Fruit fly (Drosophila melanogaster) whole organism, prepupa: ENCODE data around the gene Or92a.

Experiments
- Blimp-1 ChIP-seq: fragments of 200-800 bp; sonication (Bioruptor generic); optimal IDR thresholded peaks from 3 replicates; lab custom pipeline; 2017; ENCODE audit warnings: missing biosample characterization, missing genetic modification characterization, mild to moderate bottlenecking, moderate library complexity, missing genetic modification reagents
- CG10631 ChIP-seq: fragments of 200-800 bp; sonication (Bioruptor generic); optimal IDR thresholded peaks from 2 replicates; lab custom pipeline; 2016; ENCODE audit warnings: missing biosample characterization, missing genetic modification characterization
- CG10669 ChIP-seq: fragments of 200-800 bp; sonication (Bioruptor generic); optimal IDR thresholded peaks from 3 replicates; lab custom pipeline; 2018; ENCODE audit warnings: missing biosample characterization, mild to moderate bottlenecking, missing genetic modification characterization, moderate library complexity
- CG11294 ChIP-seq: fragments of 200-800 bp; sonication (Bioruptor generic); IDR thresholded peaks from 2 replicates; pipeline ENCODE4 v1.3.6; 2022; ENCODE audit warnings: missing biosample characterization, missing genetic modification characterization
- CG11762 ChIP-seq: fragments of 200-800 bp; sonication (Bioruptor generic); optimal IDR thresholded peaks from 3 replicates; lab custom pipeline; 2016; ENCODE audit warnings: missing biosample characterization, missing genetic modification characterization; ENCODE audit not compliant: insufficient read depth
- CG11902 ChIP-seq: fragments of 200-800 bp; sonication (Bioruptor generic); optimal IDR thresholded peaks from 3 replicates; lab custom pipeline; 2016; ENCODE audit warnings: missing biosample characterization, missing genetic modification characterization
- CG15336 ChIP-seq: fragments of 200-800 bp; sonication (Bioruptor generic); IDR thresholded peaks from 2 replicates; pipeline ENCODE4 v1.3.6; 2022; ENCODE audit warnings: missing biosample characterization, missing genetic modification characterization
- CG16779 ChIP-seq: fragments of 200-800 bp; sonication (Bioruptor generic); optimal IDR thresholded peaks from 3 replicates; lab custom pipeline; 2017; ENCODE audit warnings: missing biosample characterization, mild to moderate bottlenecking, missing genetic modification characterization
- CG3032 ChIP-seq: fragments of 200-800 bp; optimal IDR thresholded peaks from 2 replicates; lab custom pipeline; 2019; ENCODE audit warnings: missing biosample characterization, mild to moderate bottlenecking, missing genetic modification characterization, moderate library complexity
- CG31627 ChIP-seq: fragments of 200-800 bp; sonication (Bioruptor generic); optimal IDR thresholded peaks from 3 replicates; lab custom pipeline; 2016; ENCODE audit warnings: missing biosample characterization, missing genetic modification characterization
- CG32006 ChIP-seq: fragments of 200-800 bp; sonication (Bioruptor generic); optimal IDR thresholded peaks from 3 replicates; lab custom pipeline; 2017; ENCODE audit warnings: missing biosample characterization, mild to moderate bottlenecking, missing genetic modification characterization
- CG34406 ChIP-seq: fragments of 200-800 bp; sonication (Bioruptor generic); optimal IDR thresholded peaks from 3 replicates; lab custom pipeline; 2016; ENCODE audit warnings: missing biosample characterization, missing genetic modification characterization
- CG3919 ChIP-seq: fragments of 200-800 bp; sonication (Bioruptor generic); optimal IDR thresholded peaks from 3 replicates; lab custom pipeline; 2016; ENCODE audit warnings: missing biosample characterization, missing genetic modification characterization
- CG4318 ChIP-seq: fragments of 200-800 bp; sonication (Bioruptor generic); optimal IDR thresholded peaks from 3 replicates; lab custom pipeline; 2017; ENCODE audit warnings: missing biosample characterization, mild to moderate bottlenecking, missing genetic modification characterization
- CG6163 ChIP-seq: fragments of 200-800 bp; sonication (Bioruptor generic); IDR thresholded peaks from 3 replicates; pipeline ENCODE4 v1.3.6; 2022; ENCODE audit warnings: missing biosample characterization, missing genetic modification characterization
- CG6276 ChIP-seq: fragments of 200-800 bp; sonication (Bioruptor generic); optimal IDR thresholded peaks from 2 replicates; lab custom pipeline; 2017; ENCODE audit warnings: missing biosample characterization, mild to moderate bottlenecking, missing genetic modification characterization
- CG6808 ChIP-seq: fragments of 200-800 bp; sonication (Bioruptor generic); optimal IDR thresholded peaks from 3 replicates; lab custom pipeline; 2017; ENCODE audit warnings: missing biosample characterization, missing genetic modification characterization, mild to moderate bottlenecking, moderate library complexity, missing genetic modification reagents
- CG6854 ChIP-seq: fragments of 200-800 bp; sonication (Bioruptor generic); optimal IDR thresholded peaks from 2 replicates; lab custom pipeline; 2017; ENCODE audit warnings: missing biosample characterization, mild to moderate bottlenecking, missing genetic modification characterization
- CG7368 ChIP-seq: fragments of 200-800 bp; sonication (Bioruptor generic); optimal IDR thresholded peaks from 3 replicates; lab custom pipeline; 2016; ENCODE audit warnings: missing biosample characterization, missing genetic modification characterization
- CG8119 ChIP-seq: fragments of 200-800 bp; sonication (Bioruptor generic); IDR thresholded peaks from 3 replicates; pipeline ENCODE4 v1.3.6; 2022; ENCODE audit warnings: missing biosample characterization, missing genetic modification characterization
- CG8319 ChIP-seq: fragments of 200-800 bp; sonication (Bioruptor generic); optimal IDR thresholded peaks from 3 replicates; lab custom pipeline; 2016; ENCODE audit warnings: missing biosample characterization, missing genetic modification characterization
- CG8632 ChIP-seq: fragments of 200-800 bp; sonication (Bioruptor generic); optimal IDR thresholded peaks from 3 replicates; lab custom pipeline; 2016; ENCODE audit warnings: missing biosample characterization, missing genetic modification characterization
- CG9139 ChIP-seq: fragments of 200-800 bp; sonication (Bioruptor generic); optimal IDR thresholded peaks from 3 replicates; lab custom pipeline; 2017; ENCODE audit warnings: missing biosample characterization, mild to moderate bottlenecking, missing genetic modification characterization
- Eip75B ChIP-seq: fragments of 200-800 bp; sonication (Bioruptor generic); optimal IDR thresholded peaks from 3 replicates; lab custom pipeline; 2016; ENCODE audit warnings: missing biosample characterization, missing genetic modification characterization
- Eip93F ChIP-seq: fragments of 200-800 bp; sonication (Bioruptor generic); optimal IDR thresholded peaks from 2 replicates; lab custom pipeline; 2016; ENCODE audit warnings: missing biosample characterization, mild to moderate bottlenecking, missing genetic modification characterization
- Ets21C ChIP-seq: fragments of 200-800 bp; sonication (Bioruptor generic); optimal IDR thresholded peaks from 3 replicates; lab custom pipeline; 2016; ENCODE audit warnings: missing biosample characterization, missing genetic modification characterization
- Ets96B ChIP-seq: fragments of 200-800 bp; optimal IDR thresholded peaks from 2 replicates; lab custom pipeline; 2019; ENCODE audit warnings: missing biosample characterization, mild to moderate bottlenecking, missing genetic modification characterization, moderate library complexity
- Gug ChIP-seq: fragments of 200-800 bp; sonication (Bioruptor generic); IDR thresholded peaks from 2 replicates; pipeline ENCODE4 v1.3.6; 2022; ENCODE audit warnings: missing biosample characterization, missing genetic modification characterization
- Hr38 ChIP-seq: sonication (Bioruptor generic); optimal IDR thresholded peaks from 2 replicates; lab custom pipeline; 2016; ENCODE audit warnings: missing biosample characterization, missing genetic modification characterization
- Hr39 ChIP-seq: fragments of 200-800 bp; sonication (Bioruptor generic); optimal IDR thresholded peaks from 2 replicates; lab custom pipeline; 2016; ENCODE audit warnings: missing biosample characterization, missing genetic modification characterization
- Hr4 ChIP-seq: fragments of 200-800 bp; sonication (Bioruptor generic); optimal IDR thresholded peaks from 3 replicates; lab custom pipeline; 2016; ENCODE audit warnings: missing biosample characterization, missing genetic modification characterization
- Lpt ChIP-seq: fragments of 200-800 bp; sonication (Bioruptor generic); optimal IDR thresholded peaks from 3 replicates; lab custom pipeline; 2016; ENCODE audit warnings: missing biosample characterization, missing genetic modification characterization
- Met ChIP-seq: fragments of 200-800 bp; sonication (Bioruptor generic); optimal IDR thresholded peaks from 3 replicates; lab custom pipeline; 2016; ENCODE audit warnings: missing biosample characterization, missing genetic modification characterization
- OdsH ChIP-seq: fragments of 200-800 bp; sonication (Bioruptor generic); optimal IDR thresholded peaks from 3 replicates; lab custom pipeline; 2016; ENCODE audit warnings: missing biosample characterization, missing genetic modification characterization
- Sox102F ChIP-seq: fragments of 200-800 bp; sonication (Bioruptor generic); optimal IDR thresholded peaks from 2 replicates; lab custom pipeline; 2016; ENCODE audit warnings: missing biosample characterization, mild to moderate bottlenecking, missing genetic modification characterization
- Sox14 ChIP-seq: fragments of 200-800 bp; sonication (Bioruptor generic); optimal IDR thresholded peaks from 3 replicates; lab custom pipeline; 2016; ENCODE audit warnings: missing biosample characterization, missing genetic modification characterization
- cyc ChIP-seq: fragments of 200-800 bp; sonication (Bioruptor generic); optimal IDR thresholded peaks from 3 replicates; lab custom pipeline; 2016; ENCODE audit warnings: missing biosample characterization, missing genetic modification characterization
- dac ChIP-seq: fragments of 200-800 bp; sonication (Bioruptor generic); optimal IDR thresholded peaks from 2 replicates; lab custom pipeline; 2017; ENCODE audit warnings: missing biosample characterization, mild to moderate bottlenecking, missing genetic modification characterization
- dsx ChIP-seq: fragments of 200-800 bp; optimal IDR thresholded peaks from 3 replicates; lab custom pipeline; 2019; ENCODE audit warnings: missing biosample characterization, mild to moderate bottlenecking, missing genetic modification characterization, moderate library complexity; ENCODE audit not compliant: poor library complexity, severe bottlenecking
- eg ChIP-seq: fragments of 200-800 bp; sonication (Bioruptor generic); IDR thresholded peaks from 3 replicates; pipeline ENCODE4 v1.3.6; 2022; ENCODE audit warnings: missing biosample characterization, missing genetic modification characterization
- esn ChIP-seq: fragments of 200-800 bp; sonication (Bioruptor generic); optimal IDR thresholded peaks from 2 replicates; lab custom pipeline; 2016; ENCODE audit warnings: missing biosample characterization, mild to moderate bottlenecking, missing genetic modification characterization, moderate library complexity
- fd59A ChIP-seq: fragments of 200-800 bp; sonication (Bioruptor generic); optimal IDR thresholded peaks from 2 replicates; lab custom pipeline; 2017; ENCODE audit warnings: missing biosample characterization, mild to moderate bottlenecking, missing genetic modification characterization, missing genetic modification reagents
- fd85E ChIP-seq: fragments of 200-800 bp; sonication (Bioruptor generic); optimal IDR thresholded peaks from 3 replicates; lab custom pipeline; 2016; ENCODE audit warnings: missing biosample characterization, missing genetic modification characterization
- fkh ChIP-seq: fragments of 200-800 bp; sonication (Bioruptor generic); optimal IDR thresholded peaks from 3 replicates; lab custom pipeline; 2017; ENCODE audit warnings: missing biosample characterization, mild to moderate bottlenecking, missing genetic modification characterization, moderate library complexity
- lz ChIP-seq: fragments of 200-800 bp; sonication (Bioruptor generic); optimal IDR thresholded peaks from 3 replicates; lab custom pipeline; 2016; ENCODE audit warnings: missing biosample characterization, missing genetic modification characterization
- salr ChIP-seq, 2 experiments: fragments of 200-800 bp; sonication (Bioruptor generic); optimal IDR thresholded peaks; 3 replicates each; lab custom pipeline; 2016 to 2018; ENCODE audit warnings: missing biosample characterization in 2 of 2, missing genetic modification characterization in 2 of 2, mild to moderate bottlenecking in 1 of 2
- spab ChIP-seq: fragments of 200-800 bp; sonication (Bioruptor generic); optimal IDR thresholded peaks from 2 replicates; lab custom pipeline; 2017; ENCODE audit warnings: missing biosample characterization, mild to moderate bottlenecking, missing genetic modification characterization, missing genetic modification reagents
- ss ChIP-seq, 2 experiments: fragments of 200-800 bp; sonication (Bioruptor generic); optimal IDR thresholded peaks; 2 replicates in 1 of 2; 3 replicates in 1 of 2; lab custom pipeline; 2017 to 2018; ENCODE audit warnings: mild to moderate bottlenecking in 2 of 2, missing biosample characterization in 2 of 2, missing genetic modification characterization in 2 of 2, moderate library complexity in 1 of 2
- svp ChIP-seq: fragments of 200-800 bp; sonication (Bioruptor generic); peaks from one replicate; lab custom pipeline; 2016; ENCODE audit warnings: missing biosample characterization, missing genetic modification characterization
- topi ChIP-seq: fragments of 200-800 bp; sonication (Bioruptor generic); optimal IDR thresholded peaks from 3 replicates; lab custom pipeline; 2016; ENCODE audit warnings: missing biosample characterization, missing genetic modification characterization

The Or92a gene

DNA sequence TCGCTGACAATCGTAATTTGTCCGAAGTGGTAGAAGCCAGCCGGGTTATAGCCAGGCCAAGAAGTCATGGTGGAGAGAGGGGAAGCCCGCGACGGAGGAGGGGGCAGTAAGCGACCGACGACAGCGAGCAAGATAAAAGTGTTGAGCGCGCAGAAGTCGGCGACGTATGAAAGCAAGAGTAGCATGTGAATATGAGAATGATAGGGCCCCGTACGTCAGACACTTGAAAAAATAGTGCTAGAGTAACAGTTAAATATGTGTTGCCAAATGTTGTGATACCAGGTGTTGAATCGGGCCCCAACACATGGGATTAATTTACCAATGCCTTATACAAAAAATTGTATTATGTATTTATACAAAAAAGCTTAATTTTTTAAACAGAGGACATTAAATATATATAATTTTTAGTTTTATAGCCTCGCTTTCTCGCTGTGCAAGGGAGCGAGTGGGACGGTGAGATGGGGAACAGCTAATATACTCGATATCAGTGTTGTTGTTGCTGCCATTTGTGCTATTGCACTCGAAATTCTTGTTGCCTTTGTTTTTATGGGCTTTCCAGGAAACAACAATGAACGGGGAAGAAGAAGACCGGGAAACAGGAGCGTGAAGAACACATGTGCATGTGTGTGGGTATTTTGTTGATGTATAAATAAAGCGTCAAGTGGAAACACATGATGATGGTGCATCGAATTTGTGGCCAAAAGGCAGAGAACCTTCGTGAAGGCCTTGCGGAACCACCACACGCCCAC, 45.4 kb downstream of the Or92a start:
- TF ChIP-seq OdsH (GFP tag; lab: Kevin White, UChicago) (peak; percentile 90), CG10669 (peak; percentile 87), CG16779 (peak; percentile 49), ss (GFP tag; optimal IDR thresholded peaks at IDR 0.05; lab: Kevin White, UChicago) (peak; percentile 67 to 88), svp (GFP tag; lab: Kevin White, UChicago) (peak; percentile 84), lz (GFP tag; lab: Kevin White, UChicago) (peak; percentile 71), CG11902 (GFP tag; lab: Kevin White, UChicago) (peak; percentile 81), fd85E (GFP tag; lab: Kevin White, UChicago) (peak; percentile 65), Hr39 (peak; percentile 65), CG9139 (GFP tag; lab: Kevin White, UChicago) (peak; percentile 74), CG15336 (GFP tag; lab: Robert Waterston, UW) (peak; percentile 87), CG6276 (GFP tag; lab: Kevin White, UChicago) (peak; percentile 75), CG6808 (GFP tag; lab: Kevin White, UChicago) (peak; percentile 85), Ets21C (GFP tag; lab: Kevin White, UChicago) (peak; percentile 30), CG31627 (GFP tag; lab: Kevin White, UChicago) (peak; percentile 75), CG8632 (GFP tag; lab: Kevin White, UChicago) (peak; percentile 89), Eip93F (GFP tag; lab: Kevin White, UChicago) (peak; percentile 34), CG32006 (GFP tag; lab: Kevin White, UChicago) (peak; percentile 90), Ets96B (tag; lab: Kevin White, UChicago) (peak; percentile 91), Eip75B (GFP tag; lab: Kevin White, UChicago) (peak; percentile 84), cyc (GFP tag; lab: Kevin White, UChicago) (peak; percentile 78), Met (GFP tag; lab: Kevin White, UChicago) (peak; percentile 85), esn (GFP tag; lab: Kevin White, UChicago) (peak; percentile 82), topi (GFP tag; lab: Kevin White, UChicago) (peak; percentile 78), CG10631 (GFP tag; lab: Kevin White, UChicago) (peak; percentile 89), CG7368 (GFP tag; lab: Kevin White, UChicago) (peak; percentile 79), CG6163 (GFP tag; lab: Robert Waterston, UW) (peak; percentile 90), salr (GFP tag; optimal IDR thresholded peaks at IDR 0.05; lab: Kevin White, UChicago) (peak; percentile 77 to 80), Gug (GFP tag; lab: Robert Waterston, UW) (peak; percentile 72), Blimp-1 (GFP tag; lab: Kevin White, UChicago) (peak; percentile 64), Sox14 (GFP tag; lab: Kevin White, UChicago) (peak; percentile 75), eg (GFP tag; lab: Robert Waterston, UW) (peak; percentile 80), CG11762 (GFP tag; lab: Kevin White, UChicago) (peak; percentile 86), dsx (GFP tag; lab: Kevin White, UChicago) (peak; percentile 84), fkh (GFP tag; lab: Kevin White, UChicago) (no peak), fd59A (GFP tag; lab: Kevin White, UChicago) (peak; percentile 85), Hr4 (peak; percentile 79), Hr38 (no peak), CG3919 (GFP tag; lab: Kevin White, UChicago) (peak; percentile 92), Sox102F (GFP tag; lab: Kevin White, UChicago) (peak; percentile 71), CG8119 (GFP tag; lab: Robert Waterston, UW) (peak; percentile 89), CG11294 (GFP tag; lab: Robert Waterston, UW) (peak; percentile 71), spab (GFP tag; lab: Kevin White, UChicago) (peak; percentile 78), dac (GFP tag; lab: Kevin White, UChicago) (peak; percentile 77), CG34406 (peak; percentile 89), CG3032 (peak; percentile 89), CG4318 (GFP tag; lab: Kevin White, UChicago) (peak; percentile 72), CG6854 (peak; percentile 63), CG8319 (GFP tag; lab: Kevin White, UChicago) (peak; percentile 87), Lpt (GFP tag; lab: Kevin White, UChicago) (peak; percentile 80)
